Worm (Caenorhabditis elegans) whole organism, young adult: ENCODE results near the gene Y75B8A.34.
"Not testable (repeated sequence)": the region's sequence is repeated elsewhere in the genome, so short reads cannot be mapped to it uniquely, and the experiment has no call there.

ENCODE experiments used
- F23B12.7 ChIP-seq: sonication (generic microtip); optimal IDR thresholded peaks from 2 replicates; lab custom pipeline; 2017; ENCODE audit warnings: missing genetic modification characterization, mild to moderate bottlenecking, missing compliant biosample characterization, antibody characterized with exemption, moderate library complexity; ENCODE audit not compliant: insufficient read depth
- ama-1 ChIP-seq, 3 experiments: fragments of 150-350 bp in 1 of 3; sonication (generic microtip) in 2 of 3; optimal IDR thresholded peaks; 2 replicates each; lab custom pipeline; 2014 to 2018; ENCODE audit warnings: missing biosample characterization in 2 of 3, missing genetic modification characterization in 2 of 3, missing genetic modification reagents in 2 of 3
- gei-17 ChIP-seq: fragments of 200-800 bp; sonication (Bioruptor generic); optimal IDR thresholded peaks from 2 replicates; lab custom pipeline; 2018; ENCODE audit warnings: mild to moderate bottlenecking, missing genetic modification characterization, missing compliant biosample characterization
- lsy-27 ChIP-seq: sonication (generic microtip); optimal IDR thresholded peaks from 2 replicates; lab custom pipeline; 2017; ENCODE audit warnings: missing genetic modification characterization, mild to moderate bottlenecking, missing compliant biosample characterization, antibody characterized with exemption, missing genotype, borderline replicate concordance; ENCODE audit not compliant: insufficient read depth
- mcd-1 ChIP-seq: fragments of 200-800 bp; sonication (Bioruptor generic); IDR thresholded peaks from 2 replicates; pipeline ENCODE4 v1.3.6; 2022; ENCODE audit warnings: missing genetic modification reagents, missing genetic modification characterization, missing compliant biosample characterization
- nhr-27 ChIP-seq: fragments of 200-800 bp; sonication (Bioruptor generic); optimal IDR thresholded peaks from 2 replicates; lab custom pipeline; 2018; ENCODE audit warnings: mild to moderate bottlenecking, missing genetic modification characterization, moderate library complexity, missing compliant biosample characterization
- pha-4 ChIP-seq: fragments of 150-350 bp; sonication (generic microtip); optimal IDR thresholded peaks from 2 replicates; lab custom pipeline; 2014; ENCODE audit warnings: missing biosample characterization, missing genetic modification reagents, missing genetic modification characterization
- snpc-4 ChIP-seq, 5 experiments: fragments of 150-350 bp in 1 of 5; sonication (generic microtip) in 4 of 5; optimal IDR thresholded peaks; 2 replicates each; lab custom pipeline; 2014 to 2018; ENCODE audit warnings: missing genetic modification characterization in 5 of 5, missing biosample characterization in 3 of 5, antibody characterized with exemption in 2 of 5, mild to moderate bottlenecking in 2 of 5, missing compliant biosample characterization in 2 of 5, missing genotype in 2 of 5, moderate library complexity in 2 of 5, missing genetic modification reagents in 1 of 5
- tbp1 ChIP-seq: fragments of 200-800 bp; sonication (Bioruptor generic); optimal IDR thresholded peaks from 2 replicates; lab custom pipeline; 2018; ENCODE audit warnings: mild to moderate bottlenecking, missing genetic modification characterization, missing compliant biosample characterization
- unc-62 ChIP-seq: fragments of 150-350 bp; optimal IDR thresholded peaks from 2 replicates; lab custom pipeline; 2014; ENCODE audit warnings: missing biosample characterization, missing genetic modification reagents, missing genetic modification characterization
- zim-3 ChIP-seq: sonication (generic microtip); optimal IDR thresholded peaks from 2 replicates; lab custom pipeline; 2017; ENCODE audit warnings: mild to moderate bottlenecking, missing genetic modification characterization, moderate library complexity, missing compliant biosample characterization

ce11 chrIII:12362942-12363341 lies 3.6 kb downstream of the Y75B8A.34 start:
- not testable (repeated sequence) for TF ChIP-seq F23B12.7 (tag; lab: Kevin White, UChicago); unc-62 (GFP tag; lab: Kevin White, UChicago); pha-4 (tag; lab: Kevin White, UChicago); gei-17 (GFP tag; lab: Kevin White, UChicago); snpc-4 (GFP tag; optimal IDR thresholded peaks at IDR 0.05; lab: Kevin White, UChicago); snpc-4 (tag; optimal IDR thresholded peaks at IDR 0.05; lab: Kevin White, UChicago); zim-3; mcd-1; ama-1 (optimal IDR thresholded peaks at IDR 0.05; lab: Kevin White, UChicago); ama-1 (GFP tag; optimal IDR thresholded peaks at IDR 0.05; lab: Kevin White, UChicago); lsy-27 (tag; lab: Kevin White, UChicago); nhr-27 (tag; lab: Kevin White, UChicago); tbp1 (GFP tag; lab: Kevin White, UChicago)
